Fruit fly (Drosophila melanogaster) whole organism, adult: ENCODE results near the gene CG10435.

Source experiments
- CG11617 ChIP-seq: fragments of 200-800 bp; sonication (Bioruptor generic); optimal IDR thresholded peaks from 2 replicates; lab custom pipeline; 2017; ENCODE audit warnings: mild to moderate bottlenecking, missing biosample characterization, missing genetic modification reagents, missing genetic modification characterization
- CG12768 ChIP-seq: fragments of 200-800 bp; sonication (Bioruptor generic); optimal IDR thresholded peaks from 2 replicates; lab custom pipeline; 2017; ENCODE audit warnings: missing biosample characterization, missing genetic modification characterization, mild to moderate bottlenecking, moderate library complexity, missing genetic modification reagents
- CG14711 ChIP-seq: fragments of 200-800 bp; sonication (Bioruptor generic); optimal IDR thresholded peaks from 2 replicates; lab custom pipeline; 2018; ENCODE audit warnings: missing biosample characterization, mild to moderate bottlenecking, missing genetic modification characterization, moderate library complexity
- CG1620 ChIP-seq: fragments of 200-800 bp; sonication (Bioruptor generic); optimal IDR thresholded peaks from 2 replicates; lab custom pipeline; 2016; ENCODE audit warnings: missing biosample characterization, missing genetic modification characterization
- CG33017 ChIP-seq: fragments of 200-800 bp; sonication (Bioruptor generic); optimal IDR thresholded peaks from 2 replicates; lab custom pipeline; 2018; ENCODE audit warnings: missing biosample characterization, mild to moderate bottlenecking, missing genetic modification characterization, moderate library complexity
- CG5204 ChIP-seq: fragments of 200-800 bp; sonication (Bioruptor generic); optimal IDR thresholded peaks from 2 replicates; lab custom pipeline; 2016; ENCODE audit warnings: missing biosample characterization, missing genetic modification characterization
- CG7045 ChIP-seq: fragments of 200-800 bp; sonication (Bioruptor generic); optimal IDR thresholded peaks from 2 replicates; lab custom pipeline; 2017; ENCODE audit warnings: missing biosample characterization, mild to moderate bottlenecking, missing genetic modification characterization
- CG7101 ChIP-seq: fragments of 200-800 bp; sonication (Bioruptor generic); optimal IDR thresholded peaks from 2 replicates; lab custom pipeline; 2018; ENCODE audit warnings: missing biosample characterization, mild to moderate bottlenecking, missing genetic modification characterization, moderate library complexity
- Clk ChIP-seq: fragments of 200-800 bp; sonication (Bioruptor generic); optimal IDR thresholded peaks from 2 replicates; lab custom pipeline; 2017; ENCODE audit warnings: missing biosample characterization, missing genetic modification characterization
- Crg-1 ChIP-seq: fragments of 200-800 bp; sonication (Bioruptor generic); optimal IDR thresholded peaks from 2 replicates; lab custom pipeline; 2016; ENCODE audit warnings: missing biosample characterization, missing genetic modification characterization
- Hr96 ChIP-seq: fragments of 200-800 bp; sonication (Bioruptor generic); optimal IDR thresholded peaks from 2 replicates; lab custom pipeline; 2016; ENCODE audit warnings: missing biosample characterization, missing genetic modification characterization
- Mnt ChIP-seq: fragments of 200-800 bp; sonication (Bioruptor generic); optimal IDR thresholded peaks from 2 replicates; lab custom pipeline; 2016; ENCODE audit warnings: missing biosample characterization, mild to moderate bottlenecking, missing genetic modification characterization
- bab1 ChIP-seq: fragments of 200-800 bp; sonication (Bioruptor generic); optimal IDR thresholded peaks from 3 replicates; lab custom pipeline; 2019; ENCODE audit warnings: missing biosample characterization, mild to moderate bottlenecking, missing genetic modification characterization, moderate library complexity
- cic ChIP-seq: fragments of 200-800 bp; sonication (Bioruptor generic); optimal IDR thresholded peaks from 2 replicates; lab custom pipeline; 2017; ENCODE audit warnings: missing biosample characterization, mild to moderate bottlenecking, missing genetic modification characterization, moderate library complexity
- cnc ChIP-seq, 2 experiments: fragments of >200 bp; optimal IDR thresholded peaks; 2 replicates each; lab custom pipeline; 2017
- kay ChIP-seq: fragments of 200-800 bp; sonication (Bioruptor generic); peaks from one replicate; lab custom pipeline; 2016; ENCODE audit warnings: missing biosample characterization, missing genetic modification characterization, borderline replicate concordance
- ovo ChIP-seq: fragments of 200-800 bp; sonication (Bioruptor generic); optimal IDR thresholded peaks from 2 replicates; lab custom pipeline; 2016; ENCODE audit warnings: missing biosample characterization, missing genetic modification characterization
- pad ChIP-seq: fragments of 200-800 bp; sonication (Bioruptor generic); optimal IDR thresholded peaks from 3 replicates; lab custom pipeline; 2017; ENCODE audit warnings: missing biosample characterization, missing genetic modification characterization, mild to moderate bottlenecking, moderate library complexity, missing genetic modification reagents
- tj ChIP-seq: fragments of 200-800 bp; sonication (Bioruptor generic); optimal IDR thresholded peaks from 3 replicates; lab custom pipeline; 2017; ENCODE audit warnings: missing biosample characterization, mild to moderate bottlenecking, missing genetic modification characterization, moderate library complexity
- toe ChIP-seq: fragments of 200-800 bp; sonication (Bioruptor generic); optimal IDR thresholded peaks from 2 replicates; lab custom pipeline; 2016; ENCODE audit warnings: missing biosample characterization, missing genetic modification characterization

Gene CG10435

dm6 chr3R:7970640-7971039, 42.4 kb downstream of the CG10435 start:
- TF ChIP-seq CG33017 (no peak), Clk (GFP tag; lab: Kevin White, UChicago) (no peak), CG5204 (GFP tag; lab: Kevin White, UChicago) (no peak), CG12768 (GFP tag; lab: Kevin White, UChicago) (no peak), CG14711 (tag; lab: Kevin White, UChicago) (no peak), tj (GFP tag; lab: Kevin White, UChicago) (no peak)

dm6 chr3R:7969702-7970175, 43.3 kb downstream of the CG10435 start:
- no peak for TF ChIP-seq CG11617 (GFP tag; lab: Kevin White, UChicago)
- no peak for TF ChIP-seq CG7045 (GFP tag; lab: Kevin White, UChicago)
- no peak for TF ChIP-seq Hr96
- TF ChIP-seq cic: no peak
- TF ChIP-seq ovo: no peak
- TF ChIP-seq tj (GFP tag; lab: Kevin White, UChicago): peak; percentile 4
- TF ChIP-seq kay (GFP tag; lab: Kevin White, UChicago): no peak
- TF ChIP-seq CG12768 (GFP tag; lab: Kevin White, UChicago): no peak

dm6 chr3R:7968958-7969701, 43.9 kb downstream of the CG10435 start:
- TF ChIP-seq CG7045 (GFP tag; lab: Kevin White, UChicago) (no peak), CG11617 (GFP tag; lab: Kevin White, UChicago) (no peak), cic (no peak), CG14711 (tag; lab: Kevin White, UChicago) (no peak), tj (GFP tag; lab: Kevin White, UChicago) (no peak), CG33017 (no peak), Mnt (GFP tag; lab: Kevin White, UChicago) (no peak), Clk (GFP tag; lab: Kevin White, UChicago) (no peak), CG5204 (GFP tag; lab: Kevin White, UChicago) (no peak), CG1620 (no peak), kay (GFP tag; lab: Kevin White, UChicago) (no peak), bab1 (no peak)

dm6 chr3R:7967801-7968200, 45.2 kb downstream of the CG10435 start:
- TF ChIP-seq bab1 (no peak), Clk (GFP tag; lab: Kevin White, UChicago) (no peak), Mnt (GFP tag; lab: Kevin White, UChicago) (peak; percentile 71)

- peak; percentile 11 for TF ChIP-seq CG7045 (GFP tag; lab: Kevin White, UChicago)
- TF ChIP-seq CG14711 (tag; lab: Kevin White, UChicago): no peak
These were observed 45.7 kb downstream of the CG10435 start, which contains the start of gene dsx for dm6 chr3R:7967347-7967746. dsx (minus strand) TSS chr3R:7967408.

dm6 chr3R:7966544-7967264, 46.3 kb downstream of the CG10435 start:
- TF ChIP-seq CG7045 (GFP tag; lab: Kevin White, UChicago) (no peak), Hr96 (peak; percentile 11)

dm6 chr3R:7964751-7965319, 48.2 kb downstream of the CG10435 start:
- no peak for TF ChIP-seq CG7045 (GFP tag; lab: Kevin White, UChicago)
- TF ChIP-seq CG11617 (GFP tag; lab: Kevin White, UChicago): no peak
- no peak for TF ChIP-seq CG7101 (tag; lab: Kevin White, UChicago)
- no peak for TF ChIP-seq CG1620
- no peak for TF ChIP-seq ovo
- TF ChIP-seq Mnt (GFP tag; lab: Kevin White, UChicago): peak; percentile 70
- no peak for TF ChIP-seq Clk (GFP tag; lab: Kevin White, UChicago)
- TF ChIP-seq CG5204 (GFP tag; lab: Kevin White, UChicago): no peak
- peak; percentile 19 for TF ChIP-seq Crg-1 (GFP tag; lab: Kevin White, UChicago)
- TF ChIP-seq CG14711 (tag; lab: Kevin White, UChicago): no peak
- peak; percentile 77 for TF ChIP-seq cic
- no peak for TF ChIP-seq pad
- peak; percentile 16 for TF ChIP-seq CG33017
- TF ChIP-seq kay (GFP tag; lab: Kevin White, UChicago): no peak
- no peak for TF ChIP-seq CG12768 (GFP tag; lab: Kevin White, UChicago)
- TF ChIP-seq bab1: no peak
- no peak for TF ChIP-seq toe (GFP tag; lab: Kevin White, UChicago)
- no peak for TF ChIP-seq Hr96
- TF ChIP-seq tj (GFP tag; lab: Kevin White, UChicago): peak; percentile 84
- TF ChIP-seq cnc (optimal IDR thresholded peaks at IDR 0.05; lab: Kevin White, UChicago): no peak
